Worm (Caenorhabditis elegans) whole organism, early embryonic: Measurements from ENCODE around the gene D2024.4.

Source experiments
- ets-7 ChIP-seq: sonication (generic microtip); optimal IDR thresholded peaks from 2 replicates; lab custom pipeline; 2016; ENCODE audit warnings: missing genotype, missing genetic modification characterization, missing compliant biosample characterization
- tbx-37 ChIP-seq: fragments of 200-800 bp; sonication (Bioruptor generic); conservative IDR thresholded peaks from 2 replicates; pipeline ENCODE4 v1.3.6; 2022; ENCODE audit warnings: missing genetic modification reagents, missing genetic modification characterization, missing compliant biosample characterization

DNA sequence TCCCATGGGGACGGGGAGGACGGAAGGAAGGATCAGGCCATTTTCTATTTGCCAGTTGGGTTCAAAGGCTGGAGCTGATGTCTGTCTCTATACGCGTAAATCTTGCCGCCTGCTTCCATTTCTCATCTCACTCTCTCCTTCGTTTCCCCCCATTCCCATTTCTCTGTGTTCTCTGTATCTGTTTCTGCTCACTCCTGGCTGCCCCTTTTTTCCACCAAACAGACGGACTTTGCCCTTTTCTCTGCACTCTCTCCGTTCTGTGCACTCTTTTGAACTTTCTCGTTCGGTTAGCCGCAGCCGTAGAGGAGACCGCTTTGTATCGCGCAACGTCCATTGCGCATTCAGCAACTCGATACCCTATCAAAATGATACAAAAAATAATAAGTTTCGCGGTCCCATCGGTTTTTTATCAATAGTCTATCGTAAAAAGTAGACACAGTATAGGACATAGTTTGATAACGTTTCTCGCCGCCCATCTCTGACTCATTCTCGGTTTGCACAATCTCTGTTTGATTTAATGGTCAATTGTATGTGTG, 4.4 kb downstream of the D2024.4 start:
- TF ChIP-seq tbx-37 (GFP tag; lab: Robert Waterston, UW) (no peak), ets-7 (tag; lab: Kevin White, UChicago) (no peak)
